Fruit fly (Drosophila melanogaster) whole organism: ENCODE data around the gene pHCl-2.

Source experiments
- CG8478 ChIP-seq: fragments of >200 bp; optimal IDR thresholded peaks from 2 replicates; lab custom pipeline; 2018; ENCODE audit warnings: inconsistent platforms
- Dll ChIP-seq: fragments of >200 bp; optimal IDR thresholded peaks from 2 replicates; lab custom pipeline; 2017
- EcR ChIP-seq, 2 experiments: fragments of >200 bp; optimal IDR thresholded peaks; 2 replicates each; lab custom pipeline; 2017; ENCODE audit warnings: missing biosample characterization in 2 of 2, missing genetic modification characterization in 2 of 2, missing genetic modification reagents in 2 of 2
- pan ChIP-seq: fragments of >200 bp; optimal IDR thresholded peaks from 2 replicates; lab custom pipeline; 2017
- psq ChIP-seq: fragments of >200 bp; optimal IDR thresholded peaks from 2 replicates; lab custom pipeline; 2017
- usp ChIP-seq: fragments of >200 bp; optimal IDR thresholded peaks from 2 replicates; lab custom pipeline; 2017; ENCODE audit warnings: missing biosample characterization, missing genetic modification characterization, mixed read lengths

The pHCl-2 gene

DNA sequence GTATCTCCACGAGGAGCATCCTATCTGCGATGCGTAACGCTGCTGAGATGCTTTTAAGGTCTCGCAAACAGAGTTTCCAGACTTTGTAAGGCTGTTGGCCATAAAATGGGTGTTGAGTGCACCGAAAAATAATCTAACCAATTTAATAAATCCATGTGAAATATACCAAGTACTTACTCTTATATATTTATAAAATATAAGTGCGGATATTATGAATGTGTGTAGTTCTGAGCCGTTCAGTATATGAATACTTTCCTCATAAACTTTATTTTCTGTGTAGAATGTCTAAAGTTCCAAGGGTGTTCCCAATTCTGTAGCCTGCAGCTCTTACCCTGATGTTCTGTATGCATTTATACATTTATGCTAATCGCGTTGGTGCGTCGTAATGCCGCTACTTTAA lies 19.4 kb downstream of the pHCl-2 start:
- TF ChIP-seq CG8478 (lab: Kevin White, UChicago) = no peak
- TF ChIP-seq psq (lab: Kevin White, UChicago) = no peak
- no peak for TF ChIP-seq EcR (GFP tag; optimal IDR thresholded peaks at IDR 0.05; lab: Kevin White, UChicago)
- TF ChIP-seq usp = no peak
- no peak for TF ChIP-seq Dll (lab: Kevin White, UChicago)
- no peak for TF ChIP-seq pan (lab: Kevin White, UChicago)

DNA sequence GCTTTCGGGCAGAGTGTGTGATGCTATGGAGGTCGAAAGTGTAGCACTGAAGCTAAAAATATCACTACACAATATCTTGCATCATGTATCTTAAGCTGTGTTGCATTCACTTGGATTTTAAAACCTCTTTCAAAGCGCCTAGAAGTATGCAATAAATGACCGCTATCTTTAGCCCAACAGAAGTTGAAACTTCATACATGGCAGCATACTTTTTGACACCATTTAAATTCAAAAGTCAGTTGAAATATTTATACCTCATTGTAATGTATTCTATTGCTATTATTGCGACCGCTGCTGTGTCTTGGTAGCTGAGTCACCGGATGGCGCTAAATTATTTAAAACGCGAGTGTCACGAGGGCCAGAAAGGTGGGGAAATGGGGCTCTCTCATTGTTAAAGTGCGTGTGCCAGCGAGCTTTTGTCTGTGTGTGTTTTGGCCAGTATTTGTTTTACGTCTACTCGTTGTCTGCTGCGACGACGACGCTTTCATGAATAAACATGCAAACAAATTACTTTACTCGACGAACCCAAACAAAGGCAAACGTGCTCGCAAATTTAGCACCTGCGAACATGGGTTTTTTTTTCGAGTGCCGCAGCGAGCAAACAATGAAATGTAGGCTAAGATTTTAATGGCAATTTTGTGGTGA lies 34.3 kb downstream of the pHCl-2 start:
- no peak for TF ChIP-seq usp
- TF ChIP-seq psq (lab: Kevin White, UChicago) = no peak
- TF ChIP-seq Dll (lab: Kevin White, UChicago) = no peak
- TF ChIP-seq CG8478 (lab: Kevin White, UChicago) = no peak
- no peak for TF ChIP-seq pan (lab: Kevin White, UChicago)
- no peak for TF ChIP-seq EcR (GFP tag; optimal IDR thresholded peaks at IDR 0.05; lab: Kevin White, UChicago)

- TF ChIP-seq psq (lab: Kevin White, UChicago) (no peak), EcR (GFP tag; optimal IDR thresholded peaks at IDR 0.05; lab: Kevin White, UChicago) (no peak), pan (lab: Kevin White, UChicago) (no peak), usp (no peak), Dll (lab: Kevin White, UChicago) (no peak), CG8478 (lab: Kevin White, UChicago) (no peak)
Measured at dm6 chr3R:31265430-31265829, 39.8 kb downstream of the pHCl-2 start, which contains the start of gene ppk24. Gene ppk24, plus strand, starts transcription at chr3R:31265730.

DNA sequence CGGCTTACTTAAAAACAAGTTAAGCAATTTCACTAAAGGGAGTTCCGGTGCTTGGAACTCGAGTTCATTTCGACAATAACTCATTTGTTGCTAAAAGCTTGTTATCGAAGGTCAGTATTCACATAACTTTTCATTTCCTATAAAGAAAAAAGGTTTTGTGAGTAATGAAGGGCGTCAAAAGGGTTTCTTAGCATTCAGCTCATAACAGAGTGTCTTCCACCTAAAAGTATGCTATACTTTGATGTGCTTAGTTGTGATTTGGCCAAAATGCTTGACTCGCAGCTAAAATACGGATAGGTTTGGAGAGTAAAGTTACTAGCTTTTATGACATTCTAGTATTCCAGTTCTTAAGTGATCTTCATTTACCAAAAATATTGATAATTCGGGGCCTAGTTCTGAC lies 41.2 kb downstream of the pHCl-2 start:
- TF ChIP-seq usp (no peak), pan (lab: Kevin White, UChicago) (no peak), EcR (GFP tag; optimal IDR thresholded peaks at IDR 0.05; lab: Kevin White, UChicago) (no peak), Dll (lab: Kevin White, UChicago) (no peak), CG8478 (lab: Kevin White, UChicago) (no peak), psq (lab: Kevin White, UChicago) (no peak)

- no peak for TF ChIP-seq EcR (GFP tag; optimal IDR thresholded peaks at IDR 0.05; lab: Kevin White, UChicago)
- no peak for TF ChIP-seq usp
- TF ChIP-seq Dll (lab: Kevin White, UChicago) = no peak
- TF ChIP-seq pan (lab: Kevin White, UChicago) = no peak
- no peak for TF ChIP-seq CG8478 (lab: Kevin White, UChicago)
- no peak for TF ChIP-seq psq (lab: Kevin White, UChicago)
Measured at dm6 chr3R:31262298-31262697, 42.9 kb downstream of the pHCl-2 start, which contains the start of gene CAH5. Gene CAH5, plus strand, starts transcription at chr3R:31262598.

- TF ChIP-seq CG8478 (lab: Kevin White, UChicago) (no peak), pan (lab: Kevin White, UChicago) (no peak), usp (no peak), psq (lab: Kevin White, UChicago) (no peak), Dll (lab: Kevin White, UChicago) (no peak), EcR (GFP tag; optimal IDR thresholded peaks at IDR 0.05; lab: Kevin White, UChicago) (no peak)
Measured at dm6 chr3R:31259947-31260346, 45.2 kb downstream of the pHCl-2 start, which contains the start of gene CAH16. Gene CAH16, plus strand, starts transcription at chr3R:31260247.

DNA sequence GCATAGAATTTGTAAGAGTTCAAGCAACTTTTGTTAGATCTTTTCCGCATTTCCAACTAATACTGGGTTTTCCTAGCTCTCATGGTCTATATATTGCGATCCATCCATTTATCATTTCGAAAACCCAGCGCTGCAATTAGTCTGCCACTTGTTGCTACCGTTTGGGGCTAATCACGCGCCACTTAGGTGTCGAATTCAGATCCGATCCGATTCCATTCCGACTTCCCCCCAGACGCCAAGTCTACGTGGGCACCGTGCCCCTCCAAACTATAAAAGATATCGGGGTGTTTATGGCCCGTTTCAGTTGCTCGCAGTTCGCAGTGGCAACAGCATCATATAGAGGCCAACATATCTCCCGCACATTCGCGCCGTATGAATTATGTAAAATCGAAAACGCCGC lies 47.9 kb downstream of the pHCl-2 start, which contains the start of gene CAH6:
Gene CAH6, plus strand, starts transcription at position 301 of the 400 bp plus-strand sequence.
- TF ChIP-seq Dll (lab: Kevin White, UChicago) = no peak
- TF ChIP-seq CG8478 (lab: Kevin White, UChicago) = no peak
- TF ChIP-seq usp = no peak
- TF ChIP-seq EcR (GFP tag; optimal IDR thresholded peaks at IDR 0.05; lab: Kevin White, UChicago) = no peak
- no peak for TF ChIP-seq psq (lab: Kevin White, UChicago)
- TF ChIP-seq pan (lab: Kevin White, UChicago) = no peak

DNA sequence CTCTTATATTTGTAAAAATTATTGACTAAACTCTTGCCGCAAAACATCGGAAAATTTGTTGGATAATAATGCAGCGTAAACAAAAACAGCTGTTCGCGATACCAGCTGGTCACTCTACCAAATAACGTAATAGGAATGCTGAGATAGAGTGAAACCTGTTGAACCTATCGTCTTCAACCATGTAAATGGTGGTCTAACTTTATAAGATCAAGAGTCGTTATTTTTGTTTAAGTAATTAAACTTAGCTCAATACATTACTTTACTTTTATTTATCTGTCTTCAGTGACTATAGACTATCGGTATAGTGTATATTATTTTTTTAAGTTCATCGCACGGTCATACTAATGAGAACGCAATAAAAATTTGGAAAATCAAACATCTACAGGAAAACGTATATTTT lies 50.4 kb downstream of the pHCl-2 start, which contains the start of the genes CG1750 and spn-F:
Gene CG1750, minus strand, starts transcription at position 93 of the 400 bp plus-strand sequence.
Gene spn-F, plus strand, starts transcription at position 320 of the 400 bp plus-strand sequence.
- no peak for TF ChIP-seq Dll (lab: Kevin White, UChicago)
- TF ChIP-seq psq (lab: Kevin White, UChicago) = no peak
- TF ChIP-seq usp = no peak
- TF ChIP-seq CG8478 (lab: Kevin White, UChicago) = no peak
- TF ChIP-seq pan (lab: Kevin White, UChicago) = no peak
- TF ChIP-seq EcR (GFP tag; optimal IDR thresholded peaks at IDR 0.05; lab: Kevin White, UChicago) = no peak

DNA sequence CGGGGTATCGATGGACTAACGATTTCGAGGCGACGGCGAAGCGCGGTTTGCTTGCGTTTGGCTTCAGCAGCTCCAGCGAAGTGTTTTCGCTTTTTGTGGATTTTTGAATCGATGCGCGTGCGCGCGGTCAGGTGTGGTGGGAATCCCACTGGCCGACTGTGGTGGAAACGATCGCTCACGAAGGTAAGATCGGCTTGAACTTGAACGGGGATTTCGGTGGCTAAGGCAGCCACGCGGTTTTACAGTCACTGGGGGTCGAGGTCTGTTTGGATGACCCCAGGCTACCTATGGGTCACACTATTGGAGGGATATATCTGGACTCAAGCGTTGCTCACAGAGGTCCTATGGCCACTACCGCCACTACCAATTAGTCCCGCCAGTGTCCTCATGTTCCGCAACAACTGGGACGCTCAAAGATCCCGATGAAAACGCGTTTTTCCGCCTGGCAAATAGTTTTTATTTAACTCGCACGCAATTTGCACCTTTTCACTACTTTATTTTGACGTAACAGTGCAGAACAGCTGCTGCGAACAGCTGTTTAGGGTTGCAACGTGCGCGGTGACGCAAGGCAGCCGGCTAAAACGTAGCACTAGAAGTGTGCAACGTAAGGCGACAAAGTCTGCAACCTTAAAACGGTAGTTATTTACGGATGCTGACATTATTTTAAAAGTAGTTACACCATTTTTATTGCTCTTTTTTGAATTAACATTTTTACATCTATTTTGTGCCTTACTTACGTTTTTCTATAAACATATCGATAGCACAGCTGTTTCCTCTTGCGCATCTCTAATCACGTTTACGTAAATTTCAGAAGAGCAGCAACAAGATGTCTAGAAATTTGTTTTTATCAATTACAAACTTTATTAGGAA lies 52.9 kb downstream of the pHCl-2 start, which contains the start of the genes qless and mRpL32:
Gene qless, minus strand, starts transcription at position 516 of the 870 bp plus-strand sequence.
Gene mRpL32, plus strand, starts transcription at position 780 of the 870 bp plus-strand sequence.
- TF ChIP-seq psq (lab: Kevin White, UChicago) = no peak
- TF ChIP-seq CG8478 (lab: Kevin White, UChicago) = no peak
- no peak for TF ChIP-seq EcR (GFP tag; optimal IDR thresholded peaks at IDR 0.05; lab: Kevin White, UChicago)
- TF ChIP-seq Dll (lab: Kevin White, UChicago) = no peak
- TF ChIP-seq usp = no peak
- no peak for TF ChIP-seq pan (lab: Kevin White, UChicago)

DNA sequence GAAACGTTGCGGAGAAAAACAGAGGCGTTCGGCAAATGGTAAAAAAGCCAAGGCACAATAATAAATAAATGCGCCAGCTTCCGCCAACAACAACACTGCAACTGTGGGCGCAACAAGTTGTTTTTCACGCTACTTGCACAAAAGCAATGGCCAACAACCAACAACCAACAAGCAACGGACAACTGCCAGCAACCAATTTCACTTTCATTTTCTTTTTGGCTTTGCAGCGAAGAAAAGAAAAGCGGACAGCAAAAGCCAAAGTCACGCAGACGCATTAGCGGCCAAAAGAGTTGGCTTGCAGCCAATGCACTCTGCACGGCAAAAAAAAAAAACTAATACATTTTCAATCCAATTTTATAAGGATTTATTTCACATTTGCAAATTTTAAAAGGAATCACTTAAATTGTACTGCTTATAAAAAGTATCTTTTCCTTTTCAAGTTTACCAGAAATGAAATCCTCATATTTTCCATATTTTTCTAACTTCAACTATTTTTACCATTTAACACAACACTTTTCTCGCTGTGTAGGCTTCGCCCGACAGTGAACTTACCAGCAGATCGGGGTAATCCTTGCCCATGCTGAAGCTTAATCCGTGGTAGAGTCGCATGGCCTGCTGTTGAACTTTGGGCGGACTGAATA lies 53.9 kb downstream of the pHCl-2 start:
- TF ChIP-seq EcR (GFP tag; optimal IDR thresholded peaks at IDR 0.05; lab: Kevin White, UChicago) = peak in 1 of 2 experiments; percentile 18
- TF ChIP-seq Dll (lab: Kevin White, UChicago) = no peak
- TF ChIP-seq usp = no peak
- TF ChIP-seq CG8478 (lab: Kevin White, UChicago) = no peak
- TF ChIP-seq pan (lab: Kevin White, UChicago) = no peak
